Worm (Caenorhabditis elegans): ENCODE measurements around the gene pals-38.

- TF ChIP-seq ceh-6 (GFP tag; optimal IDR thresholded peaks at IDR 0.05): no peak
- TF ChIP-seq elt-4 (tag; optimal IDR thresholded peaks at IDR 0.05): no peak
- TF ChIP-seq ceh-45 (GFP tag; IDR thresholded peaks at IDR 0.05): no peak
- TF ChIP-seq unc-3 (GFP tag; conservative IDR thresholded peaks at IDR 0.05): no peak
- no peak for TF ChIP-seq unc-3 (tag; optimal IDR thresholded peaks at IDR 0.05)
- no peak for TF ChIP-seq sox-4 (tag; optimal IDR thresholded peaks at IDR 0.05)
- no peak for TF ChIP-seq tbx-2 (tag; optimal IDR thresholded peaks at IDR 0.05)
- TF ChIP-seq pqm-1 (tag; optimal IDR thresholded peaks at IDR 0.05): no peak
- TF ChIP-seq odd-2 (tag; optimal IDR thresholded peaks at IDR 0.05): no peak
- TF ChIP-seq nfya-1 (tag; optimal IDR thresholded peaks at IDR 0.05): no peak
- TF ChIP-seq gmeb-2 (tag; optimal IDR thresholded peaks at IDR 0.05): no peak
- TF ChIP-seq tbx-7 (tag; optimal IDR thresholded peaks at IDR 0.05): no peak
- TF ChIP-seq C38D4.7 (GFP tag; optimal IDR thresholded peaks at IDR 0.05): no peak
- no peak for TF ChIP-seq mec-3 (tag; optimal IDR thresholded peaks at IDR 0.05; ENCODE audit: borderline replicate concordance)
Measured at ce11 chrV:12488002-12488401, 41.2 kb upstream of the pals-38 start.
